Fruit fly (Drosophila melanogaster) whole organism, embryonic: ENCODE data around the gene Syt1.
A peak's percentile ranks its signal among the peaks of the same experiment; 100 is the strongest.

Source experiments
- Aef1 ChIP-seq: fragments of 200-800 bp; sonication (Bioruptor generic); IDR thresholded peaks from 3 replicates; pipeline ENCODE4 v1.3.6; 2022; ENCODE audit warnings: missing biosample characterization, missing genetic modification characterization
- Asciz ChIP-seq: fragments of 200-800 bp; sonication (Bioruptor generic); optimal IDR thresholded peaks from 2 replicates; lab custom pipeline; 2017; ENCODE audit warnings: missing biosample characterization, mild to moderate bottlenecking, missing genetic modification characterization, missing genetic modification reagents
- CG10267 ChIP-seq: fragments of 200-800 bp; sonication (Bioruptor generic); optimal IDR thresholded peaks from 2 replicates; lab custom pipeline; 2018; ENCODE audit warnings: missing biosample characterization, mild to moderate bottlenecking, missing genetic modification characterization, moderate library complexity
- CG10321 ChIP-seq: fragments of 200-800 bp; sonication (Bioruptor generic); IDR thresholded peaks from 2 replicates; pipeline ENCODE4 v1.3.6; 2022; ENCODE audit warnings: missing biosample characterization, missing genetic modification characterization
- CG10959 ChIP-seq: fragments of 200-800 bp; sonication (Bioruptor generic); IDR thresholded peaks from 2 replicates; pipeline ENCODE4 v1.3.6; 2022; ENCODE audit warnings: missing biosample characterization, missing genetic modification characterization
- CG14710 ChIP-seq: fragments of 200-800 bp; sonication (Bioruptor generic); optimal IDR thresholded peaks from 3 replicates; lab custom pipeline; 2019; ENCODE audit warnings: missing biosample characterization, mild to moderate bottlenecking, missing genetic modification characterization, moderate library complexity
- CG1529 ChIP-seq: fragments of 200-800 bp; sonication (Bioruptor generic); optimal IDR thresholded peaks from 3 replicates; lab custom pipeline; 2018; ENCODE audit warnings: missing biosample characterization, missing genetic modification characterization
- CG15601 ChIP-seq: fragments of 200-800 bp; sonication (Bioruptor generic); optimal IDR thresholded peaks from 3 replicates; lab custom pipeline; 2019; ENCODE audit warnings: missing biosample characterization, mild to moderate bottlenecking, missing genetic modification characterization, moderate library complexity
- CG1603 ChIP-seq: fragments of 200-800 bp; sonication (Bioruptor generic); optimal IDR thresholded peaks from 2 replicates; lab custom pipeline; 2019; ENCODE audit warnings: missing biosample characterization, mild to moderate bottlenecking, missing genetic modification characterization, moderate library complexity
- CG16815 ChIP-seq: fragments of 200-800 bp; sonication (Bioruptor generic); optimal IDR thresholded peaks from 3 replicates; lab custom pipeline; 2017; ENCODE audit warnings: missing biosample characterization, mild to moderate bottlenecking, missing genetic modification characterization
- CG17802 ChIP-seq: fragments of 200-800 bp; sonication (Bioruptor generic); optimal IDR thresholded peaks from 2 replicates; lab custom pipeline; 2018; ENCODE audit warnings: missing biosample characterization, mild to moderate bottlenecking, missing genetic modification characterization, moderate library complexity
- CG1792 ChIP-seq: fragments of 200-800 bp; sonication (Bioruptor generic); optimal IDR thresholded peaks from 2 replicates; lab custom pipeline; 2016; ENCODE audit warnings: missing biosample characterization, missing genetic modification characterization
- CG33557 ChIP-seq: fragments of 200-800 bp; sonication (Bioruptor generic); optimal IDR thresholded peaks from 2 replicates; lab custom pipeline; 2019; ENCODE audit warnings: missing biosample characterization, mild to moderate bottlenecking, missing genetic modification characterization, moderate library complexity
- CG34224 ChIP-seq: fragments of 200-800 bp; sonication (Bioruptor generic); IDR thresholded peaks from 3 replicates; pipeline ENCODE4 v1.3.6; 2022; ENCODE audit warnings: missing biosample characterization, missing genetic modification characterization; ENCODE audit not compliant: partially characterized antibody
- CG34422 ChIP-seq: fragments of 200-800 bp; sonication (Bioruptor generic); IDR thresholded peaks from 3 replicates; pipeline ENCODE4 v1.3.6; 2022; ENCODE audit warnings: missing biosample characterization, missing genetic modification characterization
- CG4282 ChIP-seq: fragments of 200-800 bp; sonication (Bioruptor generic); optimal IDR thresholded peaks from 2 replicates; lab custom pipeline; 2016; ENCODE audit warnings: missing biosample characterization, missing genetic modification characterization
- CG4820 ChIP-seq: fragments of 200-800 bp; sonication (Bioruptor generic); optimal IDR thresholded peaks from 3 replicates; lab custom pipeline; 2016; ENCODE audit warnings: missing biosample characterization, missing genetic modification characterization
- CG9215 ChIP-seq: fragments of 200-800 bp; sonication (Bioruptor generic); IDR thresholded peaks from 2 replicates; pipeline ENCODE4 v1.3.6; 2022; ENCODE audit warnings: missing biosample characterization, missing genetic modification characterization
- CG9727 ChIP-seq: fragments of 200-800 bp; sonication (Bioruptor generic); optimal IDR thresholded peaks from 3 replicates; lab custom pipeline; 2017; ENCODE audit warnings: missing biosample characterization, mild to moderate bottlenecking, missing genetic modification characterization
- CG9817 ChIP-seq: fragments of 200-800 bp; sonication (Bioruptor generic); optimal IDR thresholded peaks from 2 replicates; lab custom pipeline; 2018; ENCODE audit warnings: missing biosample characterization, mild to moderate bottlenecking, missing genetic modification characterization, moderate library complexity
- Doc2 ChIP-seq: fragments of 200-800 bp; sonication (Bioruptor generic); IDR thresholded peaks from 2 replicates; pipeline ENCODE4 v1.3.6; 2022; ENCODE audit warnings: missing biosample characterization, missing genetic modification characterization
- E2f2 ChIP-seq: fragments of 200-800 bp; sonication (Bioruptor generic); IDR thresholded peaks from 2 replicates; pipeline ENCODE4 v1.3.6; 2022; ENCODE audit warnings: missing biosample characterization, missing genetic modification characterization
- Gsc ChIP-seq: fragments of 200-800 bp; sonication (Bioruptor generic); IDR thresholded peaks from 2 replicates; pipeline ENCODE4 v1.3.6; 2022; ENCODE audit warnings: missing biosample characterization, missing genetic modification characterization
- Optix ChIP-seq: fragments of 200-800 bp; sonication (Bioruptor generic); IDR thresholded peaks from 3 replicates; pipeline ENCODE4 v1.3.6; 2022; ENCODE audit warnings: missing biosample characterization, missing genetic modification characterization
- PHDP ChIP-seq: fragments of 200-800 bp; sonication (Bioruptor generic); optimal IDR thresholded peaks from 3 replicates; lab custom pipeline; 2018; ENCODE audit warnings: missing biosample characterization, mild to moderate bottlenecking, missing genetic modification characterization, moderate library complexity
- Ptx1 ChIP-seq: fragments of 200-800 bp; sonication (Bioruptor generic); IDR thresholded peaks from 2 replicates; pipeline ENCODE4 v1.3.6; 2022; ENCODE audit warnings: missing biosample characterization, missing genetic modification characterization
- Stat92E ChIP-seq, 3 experiments: fragments of >200 bp in 2 of 3; fragments of 200-800 bp in 1 of 3; sonication (Bioruptor generic) in 1 of 3; optimal IDR thresholded peaks; 2 replicates each; lab custom pipeline; 2017 to 2019; ENCODE audit warnings: missing biosample characterization in 3 of 3, missing genetic modification characterization in 3 of 3, mild to moderate bottlenecking in 1 of 3, moderate library complexity in 1 of 3
- Vsx1 ChIP-seq: fragments of 200-800 bp; sonication (Bioruptor generic); optimal IDR thresholded peaks from 2 replicates; lab custom pipeline; 2017; ENCODE audit warnings: missing biosample characterization, mild to moderate bottlenecking, missing genetic modification characterization, missing genetic modification reagents
- bsh ChIP-seq, 2 experiments: fragments of 200-800 bp; sonication (Bioruptor generic); optimal IDR thresholded peaks; 2 replicates each; lab custom pipeline; 2017 to 2018; ENCODE audit warnings: mild to moderate bottlenecking in 2 of 2, missing biosample characterization in 2 of 2, missing genetic modification characterization in 2 of 2, moderate library complexity in 1 of 2
- cas ChIP-seq: fragments of 200-800 bp; sonication (Bioruptor generic); IDR thresholded peaks from 2 replicates; pipeline ENCODE4 v1.3.6; 2022; ENCODE audit warnings: missing biosample characterization, missing genetic modification characterization
- crp ChIP-seq, 2 experiments: fragments of 200-800 bp; sonication (Bioruptor generic); optimal IDR thresholded peaks; 2 replicates in 1 of 2; 3 replicates in 1 of 2; lab custom pipeline; 2017; ENCODE audit warnings: missing biosample characterization in 2 of 2, missing genetic modification characterization in 2 of 2, mild to moderate bottlenecking in 1 of 2, moderate library complexity in 1 of 2
- fd102C ChIP-seq: fragments of 200-800 bp; sonication (Bioruptor generic); optimal IDR thresholded peaks from 2 replicates; lab custom pipeline; 2018; ENCODE audit warnings: missing biosample characterization, mild to moderate bottlenecking, missing genetic modification characterization, moderate library complexity
- grau ChIP-seq: fragments of 200-800 bp; optimal IDR thresholded peaks from 3 replicates; lab custom pipeline; 2019; ENCODE audit warnings: missing biosample characterization, mild to moderate bottlenecking, missing genetic modification characterization, moderate library complexity
- ham ChIP-seq: fragments of 200-800 bp; sonication (Bioruptor generic); IDR thresholded peaks from 2 replicates; pipeline ENCODE4 v1.3.6; 2022; ENCODE audit warnings: missing biosample characterization, missing genetic modification characterization
- hb ChIP-seq: fragments of 200-800 bp; sonication (Bioruptor generic); IDR thresholded peaks from 3 replicates; pipeline ENCODE4 v1.3.6; 2022; ENCODE audit warnings: missing biosample characterization, missing genetic modification characterization; ENCODE audit not compliant: partially characterized antibody
- ken ChIP-seq: fragments of 200-800 bp; sonication (Bioruptor generic); IDR thresholded peaks from 3 replicates; pipeline ENCODE4 v1.3.6; 2022; ENCODE audit warnings: missing biosample characterization, missing genetic modification characterization
- kni ChIP-seq: fragments of 200-800 bp; sonication (Bioruptor generic); optimal IDR thresholded peaks from 3 replicates; lab custom pipeline; 2017; ENCODE audit warnings: mild to moderate bottlenecking, missing biosample characterization, missing genetic modification reagents, missing genetic modification characterization
- lmd ChIP-seq: fragments of 200-800 bp; sonication (Bioruptor generic); IDR thresholded peaks from 2 replicates; pipeline ENCODE4 v1.3.6; 2022; ENCODE audit warnings: missing biosample characterization, missing genetic modification characterization
- lola ChIP-seq, 3 experiments: fragments of >200 bp in 2 of 3; fragments of 200-800 bp in 1 of 3; sonication (Bioruptor generic) in 1 of 3; optimal IDR thresholded peaks; 2 replicates each; lab custom pipeline; 2017 to 2019; ENCODE audit warnings: missing biosample characterization in 3 of 3, missing genetic modification characterization in 3 of 3, mild to moderate bottlenecking in 1 of 3, moderate library complexity in 1 of 3
- lov ChIP-seq, 2 experiments: fragments of 200-800 bp in 1 of 2; fragments of >200 bp in 1 of 2; sonication (Bioruptor generic) in 1 of 2; IDR thresholded peaks in 1 of 2; optimal IDR thresholded peaks in 1 of 2; 2 replicates in 1 of 2; 3 replicates in 1 of 2; pipeline versions ENCODE4 v1.3.6 to Lab custom; 2017 to 2022; ENCODE audit warnings: missing biosample characterization in 1 of 2, missing genetic modification characterization in 1 of 2
- ro ChIP-seq: fragments of 200-800 bp; sonication (Bioruptor generic); IDR thresholded peaks from 2 replicates; pipeline ENCODE4 v1.3.6; 2022; ENCODE audit warnings: missing biosample characterization, missing genetic modification characterization
- sens ChIP-seq: fragments of 200-800 bp; sonication (Bioruptor generic); peaks from one replicate; lab custom pipeline; 2016; ENCODE audit warnings: missing biosample characterization, missing genetic modification characterization
- shn ChIP-seq: fragments of 200-800 bp; sonication (Bioruptor generic); optimal IDR thresholded peaks from 3 replicates; lab custom pipeline; 2016; ENCODE audit warnings: missing biosample characterization, missing genetic modification characterization
- sim ChIP-seq: fragments of 200-800 bp; sonication (Bioruptor generic); IDR thresholded peaks from 2 replicates; pipeline ENCODE4 v1.3.6; 2022; ENCODE audit warnings: missing biosample characterization, missing genetic modification characterization
- slp2 ChIP-seq: fragments of 200-800 bp; sonication (Bioruptor generic); optimal IDR thresholded peaks from 2 replicates; lab custom pipeline; 2016; ENCODE audit warnings: missing biosample characterization, missing genetic modification characterization
- stc ChIP-seq: fragments of 200-800 bp; sonication (Bioruptor generic); IDR thresholded peaks from 2 replicates; pipeline ENCODE4 v1.3.6; 2022; ENCODE audit warnings: missing biosample characterization, missing genetic modification characterization
- trh ChIP-seq: fragments of 200-800 bp; sonication (Bioruptor generic); optimal IDR thresholded peaks from 2 replicates; lab custom pipeline; 2016; ENCODE audit warnings: missing biosample characterization, missing genetic modification characterization
- unc-4 ChIP-seq: fragments of 200-800 bp; sonication (Bioruptor generic); IDR thresholded peaks from 2 replicates; pipeline ENCODE4 v1.3.6; 2022; ENCODE audit warnings: missing biosample characterization, missing genetic modification characterization; ENCODE audit not compliant: partially characterized antibody
- vvl ChIP-seq: fragments of 200-800 bp; sonication (Bioruptor generic); IDR thresholded peaks from 2 replicates; pipeline ENCODE4 v1.3.6; 2022; ENCODE audit warnings: missing biosample characterization, missing genetic modification characterization

Gene Syt1

dm6 chr2L:2759654-2760053 lies 40.1 kb downstream of the Syt1 start, which contains the start of the genes HemK2, Snapin and Tnpo-SR (continued):
- peak; percentile 93 for TF ChIP-seq CG9215 (GFP tag; lab: Robert Waterston, UW)
- peak; percentile 78 for TF ChIP-seq cas (GFP tag; lab: Robert Waterston, UW)
- TF ChIP-seq ro (GFP tag; lab: Robert Waterston, UW): peak; percentile 60
- peak; percentile 35 for TF ChIP-seq fd102C (GFP tag; lab: Kevin White, UChicago)
- TF ChIP-seq Optix (GFP tag; lab: Robert Waterston, UW): peak; percentile 85
- peak; percentile 85 for TF ChIP-seq CG16815 (GFP tag; lab: Kevin White, UChicago)
- peak; percentile 91 for TF ChIP-seq grau (tag; lab: Kevin White, UChicago)
- TF ChIP-seq CG34224 (GFP tag; lab: Robert Waterston, UW): peak; percentile 97
- peak; percentile 88 for TF ChIP-seq CG10267 (tag; lab: Kevin White, UChicago)
- peak in 1 of 3 experiments; percentile 81 for TF ChIP-seq Stat92E (GFP tag; optimal IDR thresholded peaks at IDR 0.05; lab: Kevin White, UChicago)
- peak; percentile 48 for TF ChIP-seq CG4282 (GFP tag; lab: Kevin White, UChicago)
- peak; percentile 47; the same call in 1 of the 2 replicates for TF ChIP-seq ham (GFP tag; lab: Robert Waterston, UW)
- peak; percentile 74 for TF ChIP-seq trh (GFP tag; lab: Kevin White, UChicago)
- TF ChIP-seq Doc2 (GFP tag; lab: Robert Waterston, UW): no peak; the same call in 1 of the 2 replicates
- peak; percentile 96 for TF ChIP-seq ken
- TF ChIP-seq lmd (GFP tag; lab: Robert Waterston, UW): peak; percentile 94
- TF ChIP-seq slp2: peak; percentile 75
- peak; percentile 71 for TF ChIP-seq CG1529
- TF ChIP-seq sim (GFP tag; lab: Robert Waterston, UW): peak; percentile 72; the same call in 1 of the 2 replicates
- peak; percentile 77; the same call in 1 of the 2 replicates for TF ChIP-seq Gsc (GFP tag; lab: Robert Waterston, UW)
- TF ChIP-seq lola (GFP tag; optimal IDR thresholded peaks at IDR 0.05; lab: Kevin White, UChicago): peak in 1 of 3 experiments; percentile 88
- peak in 1 of 2 experiments; percentile 63 for TF ChIP-seq crp (GFP tag; optimal IDR thresholded peaks at IDR 0.05; lab: Kevin White, UChicago)
- TF ChIP-seq Ptx1: peak; percentile 96
- peak; percentile 94 for TF ChIP-seq CG14710
- peak; percentile 72 for TF ChIP-seq CG17802 (tag; lab: Kevin White, UChicago)
- TF ChIP-seq CG34422 (GFP tag; lab: Robert Waterston, UW): peak; percentile 96
- TF ChIP-seq bsh (GFP tag; optimal IDR thresholded peaks at IDR 0.05; lab: Kevin White, UChicago): peak in 1 of 2 experiments; percentile 88
- TF ChIP-seq vvl (GFP tag; lab: Robert Waterston, UW): peak; percentile 97
- TF ChIP-seq CG9727 (GFP tag; lab: Kevin White, UChicago): peak; percentile 92
- TF ChIP-seq CG1603: peak; percentile 81
- TF ChIP-seq stc (GFP tag; lab: Robert Waterston, UW): peak; percentile 84
- peak; percentile 95 for TF ChIP-seq Aef1
- peak; percentile 93 for TF ChIP-seq hb
- peak; percentile 82 for TF ChIP-seq kni (GFP tag; lab: Kevin White, UChicago)
- peak; percentile 91 for TF ChIP-seq CG4820 (GFP tag; lab: Kevin White, UChicago)
- TF ChIP-seq CG9817: peak; percentile 94
- TF ChIP-seq unc-4: peak; percentile 99
- no peak for TF ChIP-seq lov (optimal IDR thresholded peaks at IDR 0.05; lab: Kevin White, UChicago)
- peak; percentile 89 for TF ChIP-seq lov (GFP tag; IDR thresholded peaks at IDR 0.05; lab: Robert Waterston, UW)
- peak; percentile 84 for TF ChIP-seq Vsx1 (GFP tag; lab: Kevin White, UChicago)
- TF ChIP-seq CG1792 (GFP tag; lab: Kevin White, UChicago): peak; percentile 68
- TF ChIP-seq shn (GFP tag; lab: Kevin White, UChicago): peak; percentile 61
- peak; percentile 84 for TF ChIP-seq CG33557 (GFP tag; lab: Kevin White, UChicago)
- TF ChIP-seq sens (GFP tag; lab: Kevin White, UChicago): peak; percentile 96
- peak; percentile 72 for TF ChIP-seq E2f2 (GFP tag; lab: Robert Waterston, UW)
- TF ChIP-seq CG10321 (GFP tag; lab: Robert Waterston, UW): peak; percentile 47; the same call in 1 of the 2 replicates
- TF ChIP-seq PHDP (tag; lab: Kevin White, UChicago): peak; percentile 92
- TF ChIP-seq Asciz (GFP tag; lab: Kevin White, UChicago): peak; percentile 72
- TF ChIP-seq CG15601 (tag; lab: Kevin White, UChicago): peak; percentile 88
- peak; percentile 87 for TF ChIP-seq CG10959 (GFP tag; lab: Robert Waterston, UW)
